Worm (Caenorhabditis elegans) whole organism, mixed stage, embryonic: ENCODE results near the gene B0222.1.

ENCODE experiments used
- blmp-1 ChIP-seq: fragments of 150-350 bp; optimal IDR thresholded peaks from 2 replicates; lab custom pipeline; 2014; ENCODE audit warnings: missing biosample characterization, missing genetic modification characterization
- elt-1 ChIP-seq: sonication (generic microtip); optimal IDR thresholded peaks from 2 replicates; lab custom pipeline; 2017; ENCODE audit warnings: missing genetic modification characterization, mild to moderate bottlenecking, missing compliant biosample characterization, antibody characterized with exemption, moderate library complexity, borderline replicate concordance; ENCODE audit not compliant: insufficient read depth
- lin-13 ChIP-seq: fragments of 150-350 bp; optimal IDR thresholded peaks from 2 replicates; lab custom pipeline; 2014; ENCODE audit warnings: missing biosample characterization, missing genetic modification characterization
- nhr-237 ChIP-seq: fragments of 150-350 bp; optimal IDR thresholded peaks from 2 replicates; lab custom pipeline; 2014; ENCODE audit warnings: missing biosample characterization, missing genetic modification characterization
- nhr-76 ChIP-seq: sonication (generic microtip); optimal IDR thresholded peaks from 2 replicates; lab custom pipeline; 2017; ENCODE audit warnings: missing biosample characterization, missing genetic modification characterization
- pha-4 ChIP-seq: fragments of 150-350 bp; optimal IDR thresholded peaks from 2 replicates; lab custom pipeline; 2018; ENCODE audit warnings: missing biosample characterization, missing genetic modification reagents, missing genetic modification characterization
- snpc-4 ChIP-seq: fragments of 150-350 bp; optimal IDR thresholded peaks from 2 replicates; lab custom pipeline; 2014; ENCODE audit warnings: missing biosample characterization, missing genetic modification characterization

ce11 chrV:9141297-9141696 is 7.2 kb downstream of the B0222.1 start, which contains the start of gene pitr-3:
- TF ChIP-seq nhr-76 (tag; lab: Kevin White, UChicago) (no peak), snpc-4 (tag; lab: Kevin White, UChicago) (no peak), elt-1 (no peak), nhr-237 (no peak), blmp-1 (tag; lab: Kevin White, UChicago) (no peak), pha-4 (tag; lab: Kevin White, UChicago) (no peak), lin-13 (tag; lab: Kevin White, UChicago) (no peak)
